Fruit fly (Drosophila melanogaster) whole organism, embryonic: Measurements from ENCODE around the gene CycA.

Experiments
- Abd-B ChIP-seq: fragments of 200-800 bp; sonication (Bioruptor generic); optimal IDR thresholded peaks from 2 replicates; lab custom pipeline; 2018; ENCODE audit warnings: missing biosample characterization, mild to moderate bottlenecking, missing genetic modification characterization, moderate library complexity
- Adf1 ChIP-seq: fragments of 200-800 bp; sonication (Bioruptor generic); IDR thresholded peaks from 2 replicates; pipeline ENCODE4 v1.3.6; 2022; ENCODE audit warnings: missing biosample characterization, missing genetic modification characterization
- C15 ChIP-seq: fragments of 200-800 bp; sonication (Bioruptor generic); IDR thresholded peaks from 3 replicates; pipeline ENCODE4 v1.3.6; 2022; ENCODE audit warnings: missing biosample characterization, missing genetic modification characterization
- CG10565 ChIP-seq: fragments of 200-800 bp; sonication (Bioruptor generic); optimal IDR thresholded peaks from 3 replicates; lab custom pipeline; 2016; ENCODE audit warnings: missing biosample characterization, mild to moderate bottlenecking, missing genetic modification characterization
- CG12219 ChIP-seq: fragments of 200-800 bp; sonication (Bioruptor generic); optimal IDR thresholded peaks from 3 replicates; lab custom pipeline; 2018; ENCODE audit warnings: missing biosample characterization, mild to moderate bottlenecking, missing genetic modification characterization
- CG13123 ChIP-seq: fragments of 200-800 bp; sonication (Bioruptor generic); optimal IDR thresholded peaks from 2 replicates; lab custom pipeline; 2016; ENCODE audit warnings: missing biosample characterization, missing genetic modification characterization
- CG14050 ChIP-seq: fragments of 200-800 bp; sonication (Bioruptor generic); IDR thresholded peaks from 3 replicates; pipeline ENCODE4 v1.3.6; 2022; ENCODE audit warnings: missing biosample characterization, missing genetic modification characterization
- CG14441 ChIP-seq: fragments of 200-800 bp; sonication (Bioruptor generic); IDR thresholded peaks from 2 replicates; pipeline ENCODE4 v1.3.6; 2022; ENCODE audit warnings: missing biosample characterization, missing genetic modification characterization
- CG16813 ChIP-seq: fragments of 200-800 bp; sonication (Bioruptor generic); IDR thresholded peaks from 3 replicates; pipeline ENCODE4 v1.3.6; 2022; ENCODE audit warnings: missing biosample characterization, missing genetic modification characterization; ENCODE audit not compliant: partially characterized antibody
- CG31365 ChIP-seq: fragments of 200-800 bp; sonication (Bioruptor generic); optimal IDR thresholded peaks from 2 replicates; lab custom pipeline; 2018; ENCODE audit warnings: missing biosample characterization, mild to moderate bottlenecking, missing genetic modification characterization
- CG32767 ChIP-seq: fragments of 200-800 bp; sonication (Bioruptor generic); IDR thresholded peaks from 2 replicates; pipeline ENCODE4 v1.3.6; 2022; ENCODE audit warnings: missing biosample characterization, missing genetic modification characterization
- CG34224 ChIP-seq: fragments of 200-800 bp; sonication (Bioruptor generic); IDR thresholded peaks from 3 replicates; pipeline ENCODE4 v1.3.6; 2022; ENCODE audit warnings: missing biosample characterization, missing genetic modification characterization; ENCODE audit not compliant: partially characterized antibody
- CG34422 ChIP-seq: fragments of 200-800 bp; sonication (Bioruptor generic); IDR thresholded peaks from 3 replicates; pipeline ENCODE4 v1.3.6; 2022; ENCODE audit warnings: missing biosample characterization, missing genetic modification characterization
- CG43689 ChIP-seq: fragments of 200-800 bp; sonication (Bioruptor generic); IDR thresholded peaks from 2 replicates; pipeline ENCODE4 v1.3.6; 2022; ENCODE audit warnings: missing biosample characterization, missing genetic modification characterization
- CG5245 ChIP-seq: fragments of 200-800 bp; sonication (Bioruptor generic); optimal IDR thresholded peaks from 3 replicates; lab custom pipeline; 2016; ENCODE audit warnings: missing biosample characterization, missing genetic modification characterization
- CG6683 ChIP-seq: fragments of 200-800 bp; sonication (Bioruptor generic); optimal IDR thresholded peaks from 2 replicates; lab custom pipeline; 2017; ENCODE audit warnings: missing biosample characterization, mild to moderate bottlenecking, missing genetic modification characterization, missing genetic modification reagents
- CG7357 ChIP-seq: fragments of 200-800 bp; sonication (Bioruptor generic); IDR thresholded peaks from 3 replicates; pipeline ENCODE4 v1.3.6; 2022; ENCODE audit warnings: missing biosample characterization, missing genetic modification characterization
- CG7786 ChIP-seq: fragments of 200-800 bp; sonication (Bioruptor generic); optimal IDR thresholded peaks from 2 replicates; lab custom pipeline; 2016; ENCODE audit warnings: missing biosample characterization, missing genetic modification characterization
- CG7839 ChIP-seq: fragments of 200-800 bp; sonication (Bioruptor generic); optimal IDR thresholded peaks from 3 replicates; lab custom pipeline; 2018; ENCODE audit warnings: missing biosample characterization, mild to moderate bottlenecking, missing genetic modification characterization, moderate library complexity
- CG9876 ChIP-seq: fragments of 200-800 bp; sonication (Bioruptor generic); optimal IDR thresholded peaks from 2 replicates; lab custom pipeline; 2016; ENCODE audit warnings: missing biosample characterization, missing genetic modification characterization
- CG9932 ChIP-seq: fragments of 200-800 bp; sonication (Bioruptor generic); IDR thresholded peaks from 2 replicates; pipeline ENCODE4 v1.3.6; 2022; ENCODE audit warnings: missing biosample characterization, missing genetic modification characterization
- Dek ChIP-seq: fragments of 200-800 bp; sonication (Bioruptor generic); optimal IDR thresholded peaks from 3 replicates; lab custom pipeline; 2019; ENCODE audit warnings: missing biosample characterization, mild to moderate bottlenecking, missing genetic modification characterization, moderate library complexity
- Fer3 ChIP-seq: fragments of 200-800 bp; sonication (Bioruptor generic); optimal IDR thresholded peaks from 2 replicates; lab custom pipeline; 2018; ENCODE audit warnings: missing biosample characterization, mild to moderate bottlenecking, missing genetic modification characterization, moderate library complexity
- HLH54F ChIP-seq: fragments of 200-800 bp; sonication (Bioruptor generic); optimal IDR thresholded peaks from 3 replicates; lab custom pipeline; 2016; ENCODE audit warnings: missing biosample characterization, missing genetic modification characterization
- Hr3 ChIP-seq: fragments of 200-800 bp; sonication (Bioruptor generic); optimal IDR thresholded peaks from 3 replicates; lab custom pipeline; 2016; ENCODE audit warnings: missing biosample characterization, missing genetic modification characterization
- MESR4 ChIP-seq: fragments of 200-800 bp; sonication (Bioruptor generic); optimal IDR thresholded peaks from 2 replicates; lab custom pipeline; 2018; ENCODE audit warnings: missing biosample characterization, mild to moderate bottlenecking, missing genetic modification characterization, moderate library complexity
- Max ChIP-seq: fragments of 200-800 bp; sonication (Bioruptor generic); optimal IDR thresholded peaks from 2 replicates; lab custom pipeline; 2016; ENCODE audit warnings: missing biosample characterization, mild to moderate bottlenecking, missing genetic modification characterization
- NfI ChIP-seq: fragments of 200-800 bp; sonication (Bioruptor generic); optimal IDR thresholded peaks from 3 replicates; lab custom pipeline; 2018; ENCODE audit warnings: missing biosample characterization, mild to moderate bottlenecking, missing genetic modification characterization, moderate library complexity
- Oaz ChIP-seq: fragments of 200-800 bp; sonication (Bioruptor generic); IDR thresholded peaks from 2 replicates; pipeline ENCODE4 v1.3.6; 2022; ENCODE audit warnings: missing biosample characterization, missing genetic modification characterization
- Taf1 ChIP-seq: fragments of 200-800 bp; sonication (Bioruptor generic); IDR thresholded peaks from 2 replicates; pipeline ENCODE4 v1.3.6; 2022; ENCODE audit warnings: missing biosample characterization, missing genetic modification characterization
- br ChIP-seq: fragments of >200 bp; optimal IDR thresholded peaks from 2 replicates; lab custom pipeline; 2017
- chinmo ChIP-seq: fragments of 200-800 bp; sonication (Bioruptor generic); IDR thresholded peaks from 4 replicates; pipeline ENCODE4 v1.3.6; 2022; ENCODE audit warnings: missing biosample characterization, missing genetic modification characterization; ENCODE audit not compliant: partially characterized antibody
- dm ChIP-seq: fragments of 200-800 bp; sonication (Bioruptor generic); optimal IDR thresholded peaks from 3 replicates; lab custom pipeline; 2016; ENCODE audit warnings: missing biosample characterization, missing genetic modification characterization
- en ChIP-seq: fragments of 200-800 bp; sonication (Bioruptor generic); optimal IDR thresholded peaks from 2 replicates; lab custom pipeline; 2016; ENCODE audit warnings: missing biosample characterization, missing genetic modification characterization
- ewg ChIP-seq: fragments of 200-800 bp; sonication (Bioruptor generic); optimal IDR thresholded peaks from 3 replicates; lab custom pipeline; 2017; ENCODE audit warnings: mild to moderate bottlenecking, missing biosample characterization, missing genetic modification reagents, missing genetic modification characterization
- fu2 ChIP-seq: fragments of 200-800 bp; sonication (Bioruptor generic); optimal IDR thresholded peaks from 2 replicates; lab custom pipeline; 2016; ENCODE audit warnings: missing biosample characterization, missing genetic modification characterization
- ind ChIP-seq: fragments of 200-800 bp; sonication (Bioruptor generic); optimal IDR thresholded peaks from 3 replicates; lab custom pipeline; 2016; ENCODE audit warnings: missing biosample characterization, missing genetic modification characterization
- jing ChIP-seq: fragments of 200-800 bp; sonication (Bioruptor generic); optimal IDR thresholded peaks from 2 replicates; lab custom pipeline; 2018; ENCODE audit warnings: missing biosample characterization, mild to moderate bottlenecking, missing genetic modification characterization
- jumu ChIP-seq: fragments of 200-800 bp; sonication (Bioruptor generic); optimal IDR thresholded peaks from 3 replicates; lab custom pipeline; 2016; ENCODE audit warnings: missing biosample characterization, missing genetic modification characterization
- lov ChIP-seq, 2 experiments: fragments of 200-800 bp in 1 of 2; fragments of >200 bp in 1 of 2; sonication (Bioruptor generic) in 1 of 2; IDR thresholded peaks in 1 of 2; optimal IDR thresholded peaks in 1 of 2; 2 replicates in 1 of 2; 3 replicates in 1 of 2; pipeline versions ENCODE4 v1.3.6 to Lab custom; 2017 to 2022; ENCODE audit warnings: missing biosample characterization in 1 of 2, missing genetic modification characterization in 1 of 2
- nerfin-2 ChIP-seq: fragments of 200-800 bp; sonication (Bioruptor generic); IDR thresholded peaks from 2 replicates; pipeline ENCODE4 v1.3.6; 2022; ENCODE audit warnings: missing biosample characterization, missing genetic modification characterization; ENCODE audit not compliant: partially characterized antibody
- nom ChIP-seq: fragments of 200-800 bp; sonication (Bioruptor generic); optimal IDR thresholded peaks from 2 replicates; lab custom pipeline; 2017; ENCODE audit warnings: missing biosample characterization, missing genetic modification characterization, mild to moderate bottlenecking, moderate library complexity, missing genetic modification reagents
- org-1 ChIP-seq: fragments of 200-800 bp; sonication (Bioruptor generic); optimal IDR thresholded peaks from 2 replicates; lab custom pipeline; 2017; ENCODE audit warnings: missing biosample characterization, missing genetic modification characterization
- pita ChIP-seq: fragments of 200-800 bp; sonication (Bioruptor generic); optimal IDR thresholded peaks from 2 replicates; lab custom pipeline; 2017; ENCODE audit warnings: missing biosample characterization, mild to moderate bottlenecking, missing genetic modification characterization
- psq ChIP-seq: fragments of 200-800 bp; sonication (Bioruptor generic); optimal IDR thresholded peaks from 2 replicates; lab custom pipeline; 2017; ENCODE audit warnings: missing biosample characterization, missing genetic modification characterization
- pzg ChIP-seq: fragments of 200-800 bp; sonication (Bioruptor generic); optimal IDR thresholded peaks from 3 replicates; lab custom pipeline; 2018; ENCODE audit warnings: missing biosample characterization, mild to moderate bottlenecking, missing genetic modification characterization, moderate library complexity
- row ChIP-seq: fragments of 200-800 bp; sonication (Bioruptor generic); IDR thresholded peaks from 3 replicates; pipeline ENCODE4 v1.3.6; 2022; ENCODE audit warnings: missing biosample characterization, missing genetic modification characterization
- sisA ChIP-seq: fragments of 200-800 bp; sonication (Bioruptor generic); IDR thresholded peaks from 2 replicates; pipeline ENCODE4 v1.3.6; 2022; ENCODE audit warnings: missing biosample characterization, missing genetic modification characterization
- sna ChIP-seq: fragments of 200-800 bp; sonication (Bioruptor generic); IDR thresholded peaks from 2 replicates; pipeline ENCODE4 v1.3.6; 2022; ENCODE audit warnings: missing biosample characterization, missing genetic modification characterization; ENCODE audit not compliant: partially characterized antibody
- zen ChIP-seq: fragments of 200-800 bp; sonication (Bioruptor generic); optimal IDR thresholded peaks from 3 replicates; lab custom pipeline; 2018; ENCODE audit warnings: missing biosample characterization, mild to moderate bottlenecking, missing genetic modification characterization, moderate library complexity

The CycA gene

dm6 chr3L:11821723-11822445 lies 11.5 kb downstream of the CycA start, which contains the start of the genes CG11597 and CG5946 (continued):
- TF ChIP-seq zen (tag; lab: Kevin White, UChicago) (no peak), CG32767 (no peak), ewg (GFP tag; lab: Kevin White, UChicago) (peak; percentile 0), br (lab: Kevin White, UChicago) (no peak), NfI (GFP tag; lab: Kevin White, UChicago) (no peak), CG31365 (no peak), CG7839 (tag; lab: Kevin White, UChicago) (no peak), sisA (GFP tag; lab: Robert Waterston, UW) (no peak), C15 (GFP tag; lab: Robert Waterston, UW) (no peak; the same call in 2 of the 3 replicates), Dek (no peak), nom (no peak), Oaz (GFP tag; lab: Robert Waterston, UW) (no peak), lov (optimal IDR thresholded peaks at IDR 0.05; lab: Kevin White, UChicago) (no peak), lov (GFP tag; IDR thresholded peaks at IDR 0.05; lab: Robert Waterston, UW) (no peak), CG16813 (GFP tag; lab: Robert Waterston, UW) (peak; percentile 19; the same call in 1 of the 3 replicates), Taf1 (GFP tag; lab: Robert Waterston, UW) (no peak), Adf1 (GFP tag; lab: Robert Waterston, UW) (no peak), en (GFP tag; lab: Kevin White, UChicago) (no peak), jumu (GFP tag; lab: Kevin White, UChicago) (no peak), CG34422 (no peak; the same call in 2 of the 3 replicates), fu2 (GFP tag; lab: Kevin White, UChicago) (no peak), nerfin-2 (GFP tag; lab: Robert Waterston, UW) (no peak), CG34224 (GFP tag; lab: Robert Waterston, UW) (no peak), Hr3 (GFP tag; lab: Kevin White, UChicago) (no peak), CG9876 (GFP tag; lab: Kevin White, UChicago) (no peak), Max (GFP tag; lab: Kevin White, UChicago) (no peak), CG12219 (GFP tag; lab: Kevin White, UChicago) (no peak), pita (GFP tag; lab: Kevin White, UChicago) (no peak), CG5245 (GFP tag; lab: Kevin White, UChicago) (no peak), Fer3 (tag; lab: Kevin White, UChicago) (no peak), psq (no peak), HLH54F (GFP tag; lab: Kevin White, UChicago) (no peak), CG6683 (GFP tag; lab: Kevin White, UChicago) (no peak), Abd-B (GFP tag; lab: Kevin White, UChicago) (no peak), CG13123 (GFP tag; lab: Kevin White, UChicago) (no peak), CG10565 (no peak), CG7786 (GFP tag; lab: Kevin White, UChicago) (no peak), jing (no peak), CG7357 (no peak), MESR4 (GFP tag; lab: Kevin White, UChicago) (peak; percentile 10), sna (GFP tag; lab: Robert Waterston, UW) (no peak), chinmo (GFP tag; lab: Robert Waterston, UW) (peak; percentile 8; the same call in 1 of the 4 replicates), CG14050 (no peak), row (GFP tag; lab: Robert Waterston, UW) (no peak; the same call in 2 of the 3 replicates), ind (no peak), CG9932 (GFP tag; lab: Robert Waterston, UW) (peak; percentile 63), org-1 (GFP tag; lab: Kevin White, UChicago) (no peak), pzg (GFP tag; lab: Kevin White, UChicago) (peak; percentile 29), CG43689 (no peak), CG14441 (no peak), dm (GFP tag; lab: Kevin White, UChicago) (no peak)
